Fruit fly (Drosophila melanogaster) whole organism, prepupa: Measurements from ENCODE around the gene CG17108.

ENCODE experiments used
- CG10631 ChIP-seq: fragments of 200-800 bp; sonication (Bioruptor generic); optimal IDR thresholded peaks from 2 replicates; lab custom pipeline; 2016; ENCODE audit warnings: missing biosample characterization, missing genetic modification characterization
- CG10669 ChIP-seq: fragments of 200-800 bp; sonication (Bioruptor generic); optimal IDR thresholded peaks from 3 replicates; lab custom pipeline; 2018; ENCODE audit warnings: missing biosample characterization, mild to moderate bottlenecking, missing genetic modification characterization, moderate library complexity
- CG11294 ChIP-seq: fragments of 200-800 bp; sonication (Bioruptor generic); IDR thresholded peaks from 2 replicates; pipeline ENCODE4 v1.3.6; 2022; ENCODE audit warnings: missing biosample characterization, missing genetic modification characterization
- CG11762 ChIP-seq: fragments of 200-800 bp; sonication (Bioruptor generic); optimal IDR thresholded peaks from 3 replicates; lab custom pipeline; 2016; ENCODE audit warnings: missing biosample characterization, missing genetic modification characterization; ENCODE audit not compliant: insufficient read depth
- CG11902 ChIP-seq: fragments of 200-800 bp; sonication (Bioruptor generic); optimal IDR thresholded peaks from 3 replicates; lab custom pipeline; 2016; ENCODE audit warnings: missing biosample characterization, missing genetic modification characterization
- CG15336 ChIP-seq: fragments of 200-800 bp; sonication (Bioruptor generic); IDR thresholded peaks from 2 replicates; pipeline ENCODE4 v1.3.6; 2022; ENCODE audit warnings: missing biosample characterization, missing genetic modification characterization
- CG1621 ChIP-seq: fragments of 200-800 bp; sonication (Bioruptor generic); optimal IDR thresholded peaks from 3 replicates; lab custom pipeline; 2018; ENCODE audit warnings: missing biosample characterization, mild to moderate bottlenecking, missing genetic modification characterization
- CG16779 ChIP-seq: fragments of 200-800 bp; sonication (Bioruptor generic); optimal IDR thresholded peaks from 3 replicates; lab custom pipeline; 2017; ENCODE audit warnings: missing biosample characterization, mild to moderate bottlenecking, missing genetic modification characterization
- CG3032 ChIP-seq: fragments of 200-800 bp; optimal IDR thresholded peaks from 2 replicates; lab custom pipeline; 2019; ENCODE audit warnings: missing biosample characterization, mild to moderate bottlenecking, missing genetic modification characterization, moderate library complexity
- CG3919 ChIP-seq: fragments of 200-800 bp; sonication (Bioruptor generic); optimal IDR thresholded peaks from 3 replicates; lab custom pipeline; 2016; ENCODE audit warnings: missing biosample characterization, missing genetic modification characterization
- CG4318 ChIP-seq: fragments of 200-800 bp; sonication (Bioruptor generic); optimal IDR thresholded peaks from 3 replicates; lab custom pipeline; 2017; ENCODE audit warnings: missing biosample characterization, mild to moderate bottlenecking, missing genetic modification characterization
- CG6276 ChIP-seq: fragments of 200-800 bp; sonication (Bioruptor generic); optimal IDR thresholded peaks from 2 replicates; lab custom pipeline; 2017; ENCODE audit warnings: missing biosample characterization, mild to moderate bottlenecking, missing genetic modification characterization
- CG6792 ChIP-seq: fragments of 200-800 bp; sonication (Bioruptor generic); optimal IDR thresholded peaks from 3 replicates; lab custom pipeline; 2016; ENCODE audit warnings: missing biosample characterization, missing genetic modification characterization
- CG6808 ChIP-seq: fragments of 200-800 bp; sonication (Bioruptor generic); optimal IDR thresholded peaks from 3 replicates; lab custom pipeline; 2017; ENCODE audit warnings: missing biosample characterization, missing genetic modification characterization, mild to moderate bottlenecking, moderate library complexity, missing genetic modification reagents
- CG6854 ChIP-seq: fragments of 200-800 bp; sonication (Bioruptor generic); optimal IDR thresholded peaks from 2 replicates; lab custom pipeline; 2017; ENCODE audit warnings: missing biosample characterization, mild to moderate bottlenecking, missing genetic modification characterization
- CG8119 ChIP-seq: fragments of 200-800 bp; sonication (Bioruptor generic); IDR thresholded peaks from 3 replicates; pipeline ENCODE4 v1.3.6; 2022; ENCODE audit warnings: missing biosample characterization, missing genetic modification characterization
- CG8319 ChIP-seq: fragments of 200-800 bp; sonication (Bioruptor generic); optimal IDR thresholded peaks from 3 replicates; lab custom pipeline; 2016; ENCODE audit warnings: missing biosample characterization, missing genetic modification characterization
- CG8632 ChIP-seq: fragments of 200-800 bp; sonication (Bioruptor generic); optimal IDR thresholded peaks from 3 replicates; lab custom pipeline; 2016; ENCODE audit warnings: missing biosample characterization, missing genetic modification characterization
- Eip75B ChIP-seq: fragments of 200-800 bp; sonication (Bioruptor generic); optimal IDR thresholded peaks from 3 replicates; lab custom pipeline; 2016; ENCODE audit warnings: missing biosample characterization, missing genetic modification characterization
- Eip93F ChIP-seq: fragments of 200-800 bp; sonication (Bioruptor generic); optimal IDR thresholded peaks from 2 replicates; lab custom pipeline; 2016; ENCODE audit warnings: missing biosample characterization, mild to moderate bottlenecking, missing genetic modification characterization
- Ets21C ChIP-seq: fragments of 200-800 bp; sonication (Bioruptor generic); optimal IDR thresholded peaks from 3 replicates; lab custom pipeline; 2016; ENCODE audit warnings: missing biosample characterization, missing genetic modification characterization
- Ets96B ChIP-seq: fragments of 200-800 bp; optimal IDR thresholded peaks from 2 replicates; lab custom pipeline; 2019; ENCODE audit warnings: missing biosample characterization, mild to moderate bottlenecking, missing genetic modification characterization, moderate library complexity
- Gug ChIP-seq: fragments of 200-800 bp; sonication (Bioruptor generic); IDR thresholded peaks from 2 replicates; pipeline ENCODE4 v1.3.6; 2022; ENCODE audit warnings: missing biosample characterization, missing genetic modification characterization
- Hr38 ChIP-seq: sonication (Bioruptor generic); optimal IDR thresholded peaks from 2 replicates; lab custom pipeline; 2016; ENCODE audit warnings: missing biosample characterization, missing genetic modification characterization
- Hr39 ChIP-seq: fragments of 200-800 bp; sonication (Bioruptor generic); optimal IDR thresholded peaks from 2 replicates; lab custom pipeline; 2016; ENCODE audit warnings: missing biosample characterization, missing genetic modification characterization
- Hr4 ChIP-seq: fragments of 200-800 bp; sonication (Bioruptor generic); optimal IDR thresholded peaks from 3 replicates; lab custom pipeline; 2016; ENCODE audit warnings: missing biosample characterization, missing genetic modification characterization
- Lpt ChIP-seq: fragments of 200-800 bp; sonication (Bioruptor generic); optimal IDR thresholded peaks from 3 replicates; lab custom pipeline; 2016; ENCODE audit warnings: missing biosample characterization, missing genetic modification characterization
- Met ChIP-seq: fragments of 200-800 bp; sonication (Bioruptor generic); optimal IDR thresholded peaks from 3 replicates; lab custom pipeline; 2016; ENCODE audit warnings: missing biosample characterization, missing genetic modification characterization
- OdsH ChIP-seq: fragments of 200-800 bp; sonication (Bioruptor generic); optimal IDR thresholded peaks from 3 replicates; lab custom pipeline; 2016; ENCODE audit warnings: missing biosample characterization, missing genetic modification characterization
- Sox14 ChIP-seq: fragments of 200-800 bp; sonication (Bioruptor generic); optimal IDR thresholded peaks from 3 replicates; lab custom pipeline; 2016; ENCODE audit warnings: missing biosample characterization, missing genetic modification characterization
- Sox15 ChIP-seq: fragments of 200-800 bp; sonication (Bioruptor generic); optimal IDR thresholded peaks from 3 replicates; lab custom pipeline; 2016; ENCODE audit warnings: missing biosample characterization, missing genetic modification characterization
- acj6 ChIP-seq: fragments of 200-800 bp; sonication (Bioruptor generic); optimal IDR thresholded peaks from 3 replicates; lab custom pipeline; 2016; ENCODE audit warnings: missing biosample characterization, missing genetic modification characterization
- cyc ChIP-seq: fragments of 200-800 bp; sonication (Bioruptor generic); optimal IDR thresholded peaks from 3 replicates; lab custom pipeline; 2016; ENCODE audit warnings: missing biosample characterization, missing genetic modification characterization
- dsx ChIP-seq: fragments of 200-800 bp; optimal IDR thresholded peaks from 3 replicates; lab custom pipeline; 2019; ENCODE audit warnings: missing biosample characterization, mild to moderate bottlenecking, missing genetic modification characterization, moderate library complexity; ENCODE audit not compliant: poor library complexity, severe bottlenecking
- eg ChIP-seq: fragments of 200-800 bp; sonication (Bioruptor generic); IDR thresholded peaks from 3 replicates; pipeline ENCODE4 v1.3.6; 2022; ENCODE audit warnings: missing biosample characterization, missing genetic modification characterization
- fd59A ChIP-seq: fragments of 200-800 bp; sonication (Bioruptor generic); optimal IDR thresholded peaks from 2 replicates; lab custom pipeline; 2017; ENCODE audit warnings: missing biosample characterization, mild to moderate bottlenecking, missing genetic modification characterization, missing genetic modification reagents
- fkh ChIP-seq: fragments of 200-800 bp; sonication (Bioruptor generic); optimal IDR thresholded peaks from 3 replicates; lab custom pipeline; 2017; ENCODE audit warnings: missing biosample characterization, mild to moderate bottlenecking, missing genetic modification characterization, moderate library complexity
- lz ChIP-seq: fragments of 200-800 bp; sonication (Bioruptor generic); optimal IDR thresholded peaks from 3 replicates; lab custom pipeline; 2016; ENCODE audit warnings: missing biosample characterization, missing genetic modification characterization
- net ChIP-seq: fragments of 200-800 bp; sonication (Bioruptor generic); optimal IDR thresholded peaks from 3 replicates; lab custom pipeline; 2016; ENCODE audit warnings: missing biosample characterization, missing genetic modification characterization
- pdm3 ChIP-seq: fragments of 200-800 bp; sonication (Bioruptor generic); optimal IDR thresholded peaks from 3 replicates; lab custom pipeline; 2016; ENCODE audit warnings: missing biosample characterization, missing genetic modification characterization
- salr ChIP-seq, 2 experiments: fragments of 200-800 bp; sonication (Bioruptor generic); optimal IDR thresholded peaks; 3 replicates each; lab custom pipeline; 2016 to 2018; ENCODE audit warnings: missing biosample characterization in 2 of 2, missing genetic modification characterization in 2 of 2, mild to moderate bottlenecking in 1 of 2
- topi ChIP-seq: fragments of 200-800 bp; sonication (Bioruptor generic); optimal IDR thresholded peaks from 3 replicates; lab custom pipeline; 2016; ENCODE audit warnings: missing biosample characterization, missing genetic modification characterization

The CG17108 gene

DNA sequence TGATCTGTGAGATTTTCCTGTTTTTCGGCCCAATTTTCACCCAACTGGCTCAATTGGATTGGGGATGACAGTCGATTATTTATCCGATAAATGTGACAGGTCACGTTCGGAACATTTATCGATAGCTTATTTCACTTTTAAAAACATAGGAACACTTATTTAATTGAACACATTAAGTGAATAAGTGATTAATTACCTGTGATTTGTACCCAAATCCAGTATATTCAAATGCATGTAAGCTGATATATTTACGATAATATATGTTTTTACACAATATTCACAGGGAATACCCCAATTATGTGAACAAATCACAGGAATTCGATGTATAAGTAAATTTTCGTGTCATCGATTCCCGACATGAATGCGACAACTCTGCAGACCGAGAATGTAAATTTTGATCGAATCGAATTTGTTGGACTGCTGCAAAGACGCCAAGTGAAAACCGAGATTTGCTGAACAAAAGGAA lies 38.5 kb upstream of the CG17108 start, which contains the start of the genes EMC3 and Dpy-30L1 (continued):
- TF ChIP-seq CG8119 (GFP tag; lab: Robert Waterston, UW) (no peak; the same call in 2 of the 3 replicates), fkh (GFP tag; lab: Kevin White, UChicago) (no peak), CG10669 (GFP tag; lab: Kevin White, UChicago) (no peak), CG1621 (tag; lab: Kevin White, UChicago) (no peak), CG6792 (no peak), CG11294 (GFP tag; lab: Robert Waterston, UW) (no peak), Ets96B (tag; lab: Kevin White, UChicago) (peak; percentile 46)
- TF ChIP-seq, all 60 proteins: peak for 17

DNA sequence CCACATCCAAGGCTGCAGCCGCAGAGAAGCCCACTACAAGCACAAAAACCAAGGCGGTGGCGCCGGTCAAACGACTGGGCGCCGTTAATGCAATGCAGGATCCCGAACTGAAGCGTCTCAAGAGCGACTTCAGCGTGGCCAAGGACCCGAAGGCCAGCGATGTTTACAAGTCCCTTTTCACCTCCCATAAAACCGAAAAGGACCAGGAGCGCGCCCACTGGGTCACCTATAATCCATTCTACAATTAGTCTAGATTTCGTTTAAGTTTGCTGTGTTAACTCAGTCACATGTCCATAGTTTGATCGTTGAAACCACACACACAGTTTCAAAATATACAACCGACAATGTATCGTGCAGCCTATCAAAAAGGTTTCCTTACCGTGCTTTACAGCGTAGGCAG lies 36.1 kb upstream of the CG17108 start, which contains the start of gene CG17118:
Gene CG17118 (plus strand): TSS at position 301 of the 400 bp plus-strand sequence.
- TF ChIP-seq CG8319 (GFP tag; lab: Kevin White, UChicago) (no peak), net (GFP tag; lab: Kevin White, UChicago) (no peak), lz (GFP tag; lab: Kevin White, UChicago) (no peak), Met (GFP tag; lab: Kevin White, UChicago) (no peak), Ets96B (tag; lab: Kevin White, UChicago) (no peak), CG4318 (GFP tag; lab: Kevin White, UChicago) (no peak), Hr38 (GFP tag; lab: Kevin White, UChicago) (no peak), CG11902 (GFP tag; lab: Kevin White, UChicago) (no peak), Lpt (no peak), CG15336 (GFP tag; lab: Robert Waterston, UW) (no peak), CG6808 (GFP tag; lab: Kevin White, UChicago) (no peak)

DNA sequence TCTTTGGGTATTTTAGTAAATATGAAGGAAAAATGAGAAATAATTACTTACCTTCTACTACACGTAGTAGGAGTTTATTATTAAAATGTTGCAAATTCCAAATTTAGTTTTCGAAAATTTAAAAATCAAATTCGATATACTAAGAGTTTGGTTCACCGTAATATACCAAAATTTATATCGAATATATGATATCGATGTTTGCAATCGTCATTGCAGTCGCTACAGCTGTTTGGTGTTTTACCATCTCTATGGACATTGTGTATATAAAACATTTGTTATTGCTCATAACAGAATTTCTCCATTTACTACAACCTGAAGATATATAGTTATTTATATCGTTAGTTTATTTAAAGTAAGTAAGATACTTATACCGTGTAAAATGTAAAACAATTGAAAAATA lies 34.8 kb upstream of the CG17108 start, which contains the start of gene CG6443:
Gene CG6443 (plus strand): TSS at position 228 of the 400 bp plus-strand sequence.
- TF ChIP-seq CG10631 (GFP tag; lab: Kevin White, UChicago) (no peak), OdsH (GFP tag; lab: Kevin White, UChicago) (no peak), Hr39 (GFP tag; lab: Kevin White, UChicago) (no peak), Ets21C (no peak), CG10669 (GFP tag; lab: Kevin White, UChicago) (no peak), acj6 (GFP tag; lab: Kevin White, UChicago) (no peak), Eip75B (no peak), Hr4 (GFP tag; lab: Kevin White, UChicago) (no peak), CG3032 (tag; lab: Kevin White, UChicago) (no peak), pdm3 (no peak), topi (GFP tag; lab: Kevin White, UChicago) (no peak), Sox14 (no peak), dsx (GFP tag; lab: Kevin White, UChicago) (no peak), Sox15 (GFP tag; lab: Kevin White, UChicago) (no peak), CG6808 (GFP tag; lab: Kevin White, UChicago) (no peak), net (GFP tag; lab: Kevin White, UChicago) (no peak), fd59A (GFP tag; lab: Kevin White, UChicago) (no peak), CG6854 (GFP tag; lab: Kevin White, UChicago) (no peak)
- TF ChIP-seq, all 60 proteins: peak for 0

DNA sequence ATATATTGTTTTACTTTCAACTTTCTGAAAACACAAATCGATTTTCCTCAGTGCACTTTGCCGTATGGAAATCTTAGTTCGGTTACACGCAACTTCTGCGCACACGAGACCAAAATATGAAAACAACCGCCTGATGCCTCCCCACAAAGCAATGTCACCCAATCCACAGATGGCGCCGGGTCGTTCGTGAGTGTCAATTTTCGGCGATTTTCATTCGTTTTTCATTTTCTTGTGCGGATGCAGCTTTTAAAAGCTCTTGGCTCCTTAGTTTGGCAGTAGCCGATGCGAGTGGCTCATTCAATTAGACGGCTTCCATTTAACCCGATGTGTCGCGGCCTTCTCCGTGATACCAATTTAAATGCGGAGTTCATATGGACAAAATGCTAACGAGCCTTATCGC lies 30.0 kb upstream of the CG17108 start, which contains the start of gene CG6431:
Gene CG6431 (plus strand): TSS at position 301 of the 400 bp plus-strand sequence.
- TF ChIP-seq net (GFP tag; lab: Kevin White, UChicago) = no peak
- TF ChIP-seq CG6276 (GFP tag; lab: Kevin White, UChicago) = no peak
- no peak for TF ChIP-seq salr (GFP tag; optimal IDR thresholded peaks at IDR 0.05; lab: Kevin White, UChicago)
- no peak for TF ChIP-seq dsx (GFP tag; lab: Kevin White, UChicago)
- TF ChIP-seq Eip93F = no peak
- TF ChIP-seq CG16779 (tag; lab: Kevin White, UChicago) = no peak
- TF ChIP-seq CG3919 (GFP tag; lab: Kevin White, UChicago) = no peak
- TF ChIP-seq Ets21C = no peak
- no peak for TF ChIP-seq CG8632 (GFP tag; lab: Kevin White, UChicago)
- TF ChIP-seq Gug (GFP tag; lab: Robert Waterston, UW) = no peak
- TF ChIP-seq OdsH (GFP tag; lab: Kevin White, UChicago) = no peak
- no peak for TF ChIP-seq cyc (GFP tag; lab: Kevin White, UChicago)
- no peak for TF ChIP-seq CG6808 (GFP tag; lab: Kevin White, UChicago)
- no peak for TF ChIP-seq CG11762 (GFP tag; lab: Kevin White, UChicago)
- TF ChIP-seq eg (GFP tag; lab: Robert Waterston, UW) = no peak
- no peak for TF ChIP-seq Hr39 (GFP tag; lab: Kevin White, UChicago)
